Worm (Caenorhabditis elegans) whole organism, young adult: ENCODE data around the gene F57B9.1.

Experiments used
- B0035.1 ChIP-seq: sonication (generic microtip); optimal IDR thresholded peaks from 2 replicates; lab custom pipeline; 2016; ENCODE audit warnings: missing genetic modification characterization, mild to moderate bottlenecking, missing compliant biosample characterization, missing genotype, missing genetic modification reagents
- F23B12.7 ChIP-seq: sonication (generic microtip); optimal IDR thresholded peaks from 2 replicates; lab custom pipeline; 2017; ENCODE audit warnings: missing genetic modification characterization, mild to moderate bottlenecking, missing compliant biosample characterization, antibody characterized with exemption, moderate library complexity; ENCODE audit not compliant: insufficient read depth
- F33H1.4 ChIP-seq: fragments of 200-800 bp; sonication (Bioruptor generic); IDR thresholded peaks from 2 replicates; pipeline ENCODE4 v1.3.6; 2022; ENCODE audit warnings: missing genetic modification reagents, missing genetic modification characterization, missing compliant biosample characterization
- F37B4.10 ChIP-seq: fragments of 200-800 bp; sonication (Bioruptor generic); IDR thresholded peaks from 2 replicates; pipeline ENCODE4 v1.3.6; 2022; ENCODE audit warnings: missing genetic modification characterization, missing compliant biosample characterization
- F49E8.2 ChIP-seq: sonication (generic microtip); optimal IDR thresholded peaks from 3 replicates; lab custom pipeline; 2017; ENCODE audit warnings: missing genetic modification characterization, mild to moderate bottlenecking, missing compliant biosample characterization, antibody characterized with exemption, moderate library complexity; ENCODE audit not compliant: insufficient read depth
- F52B5.7 ChIP-seq: sonication (generic microtip); optimal IDR thresholded peaks from 2 replicates; lab custom pipeline; 2016; ENCODE audit warnings: mild to moderate bottlenecking, missing genetic modification characterization, missing compliant biosample characterization
- F57A8.1 ChIP-seq: fragments of 200-800 bp; sonication (Bioruptor generic); optimal IDR thresholded peaks from 2 replicates; lab custom pipeline; 2018; ENCODE audit warnings: mild to moderate bottlenecking, missing genetic modification characterization, moderate library complexity, missing compliant biosample characterization
- K11D2.4 ChIP-seq: fragments of 200-800 bp; sonication (Bioruptor generic); IDR thresholded peaks from 2 replicates; pipeline ENCODE4 v1.3.6; 2022; ENCODE audit warnings: missing genetic modification reagents, missing genetic modification characterization, missing compliant biosample characterization
- Y56A3A.18 ChIP-seq: fragments of 200-800 bp; sonication (Bioruptor generic); IDR thresholded peaks from 2 replicates; pipeline ENCODE4 v1.3.6; 2022; ENCODE audit warnings: missing genetic modification reagents, missing genetic modification characterization, missing compliant biosample characterization
- akir-1 ChIP-seq: fragments of 200-800 bp; sonication (Bioruptor generic); optimal IDR thresholded peaks from 2 replicates; lab custom pipeline; 2018; ENCODE audit warnings: mild to moderate bottlenecking, missing genetic modification characterization, moderate library complexity, missing compliant biosample characterization
- atf-7 ChIP-seq: sonication (generic microtip); optimal IDR thresholded peaks from 2 replicates; lab custom pipeline; 2017; ENCODE audit warnings: mild to moderate bottlenecking, missing genetic modification characterization, missing compliant biosample characterization
- bed-1 ChIP-seq: fragments of 200-800 bp; sonication (Bioruptor generic); IDR thresholded peaks from 2 replicates; pipeline ENCODE4 v1.3.6; 2022; ENCODE audit warnings: missing genetic modification reagents, missing genetic modification characterization, missing compliant biosample characterization
- ccch-3 ChIP-seq: fragments of 200-800 bp; sonication (Bioruptor generic); optimal IDR thresholded peaks from 2 replicates; lab custom pipeline; 2018; ENCODE audit warnings: mild to moderate bottlenecking, missing genetic modification characterization, missing compliant biosample characterization
- cebp-1 ChIP-seq, 2 experiments: fragments of 200-800 bp in 1 of 2; sonication (Bioruptor generic) in 1 of 2; sonication (generic microtip) in 1 of 2; IDR thresholded peaks in 1 of 2; optimal IDR thresholded peaks in 1 of 2; 2 replicates each; pipeline versions ENCODE4 v1.3.6 to Lab custom; 2017 to 2022; ENCODE audit warnings: missing compliant biosample characterization in 2 of 2, missing genetic modification characterization in 2 of 2, mild to moderate bottlenecking in 1 of 2, missing genetic modification reagents in 1 of 2, moderate library complexity in 1 of 2
- ceh-100 ChIP-seq: fragments of 200-800 bp; sonication (Bioruptor generic); IDR thresholded peaks from 2 replicates; pipeline ENCODE4 v1.3.6; 2022; ENCODE audit warnings: missing genetic modification reagents, missing genetic modification characterization, missing compliant biosample characterization
- ceh-91 ChIP-seq: fragments of 200-800 bp; sonication (Bioruptor generic); IDR thresholded peaks from 2 replicates; pipeline ENCODE4 v1.3.6; 2022; ENCODE audit warnings: missing genetic modification reagents, missing genetic modification characterization, missing compliant biosample characterization
- dpff-1 ChIP-seq: sonication (generic microtip); optimal IDR thresholded peaks from 2 replicates; lab custom pipeline; 2017; ENCODE audit warnings: mild to moderate bottlenecking, missing genetic modification characterization, missing compliant biosample characterization
- egl-44 ChIP-seq: fragments of 200-800 bp; sonication (Bioruptor generic); IDR thresholded peaks from 2 replicates; pipeline ENCODE4 v1.3.6; 2022; ENCODE audit warnings: missing genetic modification reagents, missing genetic modification characterization, missing compliant biosample characterization
- egrh-3 ChIP-seq: fragments of 200-800 bp; sonication (Bioruptor generic); IDR thresholded peaks from 2 replicates; pipeline ENCODE4 v1.3.6; 2022; ENCODE audit warnings: missing genetic modification reagents, missing genetic modification characterization, missing compliant biosample characterization
- fkh-3 ChIP-seq: sonication (generic microtip); optimal IDR thresholded peaks from 2 replicates; lab custom pipeline; 2016; ENCODE audit warnings: mild to moderate bottlenecking, missing genetic modification characterization, missing compliant biosample characterization
- gei-17 ChIP-seq: fragments of 200-800 bp; sonication (Bioruptor generic); optimal IDR thresholded peaks from 2 replicates; lab custom pipeline; 2018; ENCODE audit warnings: mild to moderate bottlenecking, missing genetic modification characterization, missing compliant biosample characterization
- him-1 ChIP-seq: sonication (generic microtip); optimal IDR thresholded peaks from 2 replicates; lab custom pipeline; 2016; ENCODE audit warnings: missing genotype, missing genetic modification reagents, missing genetic modification characterization, missing compliant biosample characterization
- hsf-1 ChIP-seq: fragments of 200-800 bp; sonication (Bioruptor generic); IDR thresholded peaks from 2 replicates; pipeline ENCODE4 v1.3.6; 2022; ENCODE audit warnings: missing genetic modification reagents, missing genetic modification characterization, missing compliant biosample characterization
- lin-35 ChIP-seq, 3 experiments: fragments of 150-350 bp in 2 of 3; sonication (generic microtip) in 1 of 3; optimal IDR thresholded peaks; 2 replicates each; lab custom pipeline; 2014 to 2018; ENCODE audit warnings: missing biosample characterization in 3 of 3, missing genetic modification characterization in 3 of 3, missing genetic modification reagents in 3 of 3
- lin-54 ChIP-seq: fragments of 200-800 bp; sonication (Bioruptor generic); optimal IDR thresholded peaks from 2 replicates; lab custom pipeline; 2018; ENCODE audit warnings: mild to moderate bottlenecking, missing genetic modification characterization, missing compliant biosample characterization
- madf-3 ChIP-seq: fragments of 200-800 bp; sonication (Bioruptor generic); IDR thresholded peaks from 2 replicates; pipeline ENCODE4 v1.3.6; 2022; ENCODE audit warnings: missing genetic modification reagents, missing genetic modification characterization, missing compliant biosample characterization
- madf-6 ChIP-seq: fragments of 200-800 bp; sonication (Bioruptor generic); IDR thresholded peaks from 2 replicates; pipeline ENCODE4 v1.3.6; 2022; ENCODE audit warnings: missing genetic modification reagents, missing genetic modification characterization, missing compliant biosample characterization
- mel-28 ChIP-seq: sonication (generic microtip); optimal IDR thresholded peaks from 2 replicates; lab custom pipeline; 2016; ENCODE audit warnings: borderline replicate concordance, mild to moderate bottlenecking, missing genetic modification characterization, missing compliant biosample characterization
- nfya-2 ChIP-seq: fragments of 200-800 bp; sonication (Bioruptor generic); IDR thresholded peaks from 2 replicates; pipeline ENCODE4 v1.3.6; 2022; ENCODE audit warnings: missing genetic modification reagents, missing genetic modification characterization, missing compliant biosample characterization
- repo-1 ChIP-seq: sonication (generic microtip); optimal IDR thresholded peaks from 2 replicates; lab custom pipeline; 2017; ENCODE audit warnings: mild to moderate bottlenecking, missing genetic modification characterization, missing compliant biosample characterization
- sdz-38 ChIP-seq: sonication (generic microtip); optimal IDR thresholded peaks from 2 replicates; lab custom pipeline; 2016; ENCODE audit warnings: missing genotype, missing genetic modification characterization, missing compliant biosample characterization
- sea-2 ChIP-seq: fragments of 200-800 bp; sonication (Bioruptor generic); IDR thresholded peaks from 2 replicates; pipeline ENCODE4 v1.3.6; 2022; ENCODE audit warnings: missing genetic modification characterization, missing compliant biosample characterization
- tbp1 ChIP-seq: fragments of 200-800 bp; sonication (Bioruptor generic); optimal IDR thresholded peaks from 2 replicates; lab custom pipeline; 2018; ENCODE audit warnings: mild to moderate bottlenecking, missing genetic modification characterization, missing compliant biosample characterization
- unc-130 ChIP-seq: sonication (generic microtip); optimal IDR thresholded peaks from 2 replicates; lab custom pipeline; 2016; ENCODE audit warnings: missing genetic modification reagents, missing genetic modification characterization, missing compliant biosample characterization
- unc-62 ChIP-seq: fragments of 150-350 bp; optimal IDR thresholded peaks from 2 replicates; lab custom pipeline; 2014; ENCODE audit warnings: missing biosample characterization, missing genetic modification reagents, missing genetic modification characterization
- zfh-2 ChIP-seq: fragments of 200-800 bp; sonication (Bioruptor generic); conservative IDR thresholded peaks from 2 replicates; pipeline ENCODE4 v1.3.6; 2022; ENCODE audit warnings: missing genetic modification reagents, missing genetic modification characterization, missing compliant biosample characterization
- zim-3 ChIP-seq: sonication (generic microtip); optimal IDR thresholded peaks from 2 replicates; lab custom pipeline; 2017; ENCODE audit warnings: mild to moderate bottlenecking, missing genetic modification characterization, moderate library complexity, missing compliant biosample characterization
- ztf-6 ChIP-seq: fragments of 200-800 bp; sonication (Bioruptor generic); IDR thresholded peaks from 2 replicates; pipeline ENCODE4 v1.3.6; 2022; ENCODE audit warnings: missing genetic modification reagents, missing genetic modification characterization, missing compliant biosample characterization

F57B9.1 gene

ce11 chrIII:6931896-6932295 is 30.0 kb upstream of the F57B9.1 start, which contains the start of gene byn-1 (continued):
- no peak for TF ChIP-seq K11D2.4 (GFP tag; lab: Robert Waterston, UW)
- peak; percentile 35; the same call in 1 of the 2 replicates for TF ChIP-seq Y56A3A.18
- peak; percentile 69 for TF ChIP-seq hsf-1
- TF ChIP-seq egrh-3 (GFP tag; lab: Robert Waterston, UW): no peak
- TF ChIP-seq lin-54 (GFP tag; lab: Kevin White, UChicago): peak; percentile 24
- TF ChIP-seq tbp1 (GFP tag; lab: Kevin White, UChicago): no peak

ce11 chrIII:6935269-6936017 is 26.4 kb upstream of the F57B9.1 start, which contains the start of the genes F57B9.8 and coq-2:
F57B9.8 (minus strand) TSS chrIII:6935319.
coq-2 (plus strand) TSS chrIII:6935967.
- TF ChIP-seq unc-130: no peak
- TF ChIP-seq F57A8.1 (GFP tag; lab: Kevin White, UChicago): no peak

- TF ChIP-seq cebp-1 (GFP tag; IDR thresholded peaks at IDR 0.05; lab: Robert Waterston, UW): no peak
- TF ChIP-seq cebp-1 (tag; optimal IDR thresholded peaks at IDR 0.05; lab: Kevin White, UChicago): peak; percentile 78
- no peak for TF ChIP-seq lin-35 (GFP tag; optimal IDR thresholded peaks at IDR 0.05; lab: Kevin White, UChicago)
- TF ChIP-seq F37B4.10 (GFP tag; lab: Robert Waterston, UW): no peak
- TF ChIP-seq repo-1 (tag; lab: Kevin White, UChicago): no peak
Observed at ce11 chrIII:6939523-6939922, 22.4 kb upstream of the F57B9.1 start, which contains the start of gene F57B9.3. F57B9.3 (plus strand) TSS chrIII:6939823.

DNA sequence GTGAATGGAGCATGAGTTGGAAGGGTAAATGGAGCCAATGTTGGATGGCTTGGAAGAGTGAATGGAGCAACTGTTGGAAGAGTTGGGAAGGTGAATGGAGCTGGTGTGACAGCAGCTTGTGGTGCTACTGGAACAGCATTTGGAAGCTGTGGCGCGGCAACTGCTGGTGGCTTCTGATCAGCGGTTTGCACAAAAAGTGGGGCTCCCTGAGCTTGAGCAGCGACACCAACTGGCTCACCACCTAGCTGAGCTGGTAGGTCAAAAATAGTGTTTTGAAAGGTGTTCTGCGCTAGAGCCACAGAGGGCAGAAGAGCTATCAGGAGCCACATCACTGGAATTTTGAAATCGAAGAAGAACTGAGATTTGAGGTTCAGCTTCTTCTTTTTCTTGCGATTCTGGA is 16.6 kb upstream of the F57B9.1 start:
- TF ChIP-seq zfh-2 (GFP tag; lab: Robert Waterston, UW): peak; percentile 76
- no peak for TF ChIP-seq F52B5.7

DNA sequence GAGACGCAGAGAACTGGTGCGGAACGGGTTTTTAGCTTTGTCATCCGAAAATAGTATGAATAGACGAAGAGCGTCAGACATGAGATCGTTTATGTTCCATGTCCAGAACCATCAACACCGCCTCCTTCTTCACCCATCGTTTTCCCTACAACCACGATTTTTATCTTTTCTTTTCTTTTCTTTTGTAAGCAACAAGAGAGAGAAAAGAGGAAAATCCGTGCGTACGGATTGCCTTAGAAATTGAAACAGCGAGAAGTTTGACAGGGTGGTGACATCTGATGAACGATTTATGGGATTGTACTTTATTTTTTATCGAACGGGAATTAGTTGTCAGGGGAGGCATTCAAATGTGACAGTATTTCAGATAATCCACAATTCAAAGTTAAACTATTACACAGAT is 16.1 kb upstream of the F57B9.1 start, which contains the start of gene abu-13:
abu-13 (minus strand) TSS at position 152 of the 400 bp plus-strand sequence.
- no peak for TF ChIP-seq ceh-91 (GFP tag; lab: Robert Waterston, UW)
- no peak for TF ChIP-seq egl-44 (GFP tag; lab: Robert Waterston, UW)
- TF ChIP-seq ztf-6 (GFP tag; lab: Robert Waterston, UW): no peak
- no peak for TF ChIP-seq gei-17 (GFP tag; lab: Kevin White, UChicago)
- no peak for TF ChIP-seq F33H1.4 (GFP tag; lab: Robert Waterston, UW)
- no peak for TF ChIP-seq dpff-1 (tag; lab: Kevin White, UChicago)
- no peak for TF ChIP-seq akir-1 (GFP tag; lab: Kevin White, UChicago)

ce11 chrIII:6946382-6946781 is 15.5 kb upstream of the F57B9.1 start, which contains the start of gene let-711:
let-711 (plus strand) TSS chrIII:6946718.
- no peak for TF ChIP-seq ceh-100 (GFP tag; lab: Robert Waterston, UW)
- no peak for TF ChIP-seq unc-62 (GFP tag; lab: Kevin White, UChicago)
- TF ChIP-seq sea-2 (GFP tag; lab: Robert Waterston, UW): no peak
- peak; percentile 55 for TF ChIP-seq lin-54 (GFP tag; lab: Kevin White, UChicago)
- TF ChIP-seq mel-28: no peak
- no peak for TF ChIP-seq F49E8.2
- peak; percentile 92 for TF ChIP-seq madf-6
- no peak for TF ChIP-seq him-1 (tag; lab: Kevin White, UChicago)
- no peak for TF ChIP-seq ccch-3 (GFP tag; lab: Kevin White, UChicago)
- TF ChIP-seq cebp-1 (GFP tag; IDR thresholded peaks at IDR 0.05; lab: Robert Waterston, UW): no peak
- TF ChIP-seq cebp-1 (tag; optimal IDR thresholded peaks at IDR 0.05; lab: Kevin White, UChicago): no peak
- TF ChIP-seq F23B12.7 (tag; lab: Kevin White, UChicago): no peak
- TF ChIP-seq zim-3 (tag; lab: Kevin White, UChicago): no peak
- TF ChIP-seq atf-7 (tag; lab: Kevin White, UChicago): no peak
- TF ChIP-seq madf-3 (GFP tag; lab: Robert Waterston, UW): 0 out of 2 replicates have a peak, but pooled peaks have one; percentile 79
- TF ChIP-seq B0035.1 (tag; lab: Kevin White, UChicago): no peak
- TF ChIP-seq bed-1 (GFP tag; lab: Robert Waterston, UW): no peak
- no peak for TF ChIP-seq nfya-2 (GFP tag; lab: Robert Waterston, UW)
- TF ChIP-seq sdz-38: no peak
- no peak for TF ChIP-seq fkh-3 (tag; lab: Kevin White, UChicago)
